Worm (Caenorhabditis elegans) whole organism, mixed stage, embryonic: ENCODE results near the gene K09C6.2.
"Not testable (repeated sequence)": the region's sequence is repeated elsewhere in the genome, so short reads cannot be mapped to it uniquely, and the experiment has no call there.

Source experiments
- M03D4.4 ChIP-seq: sonication (generic microtip); optimal IDR thresholded peaks from 2 replicates; lab custom pipeline; 2017; ENCODE audit warnings: mild to moderate bottlenecking, missing genetic modification characterization, missing compliant biosample characterization
- bed-3 ChIP-seq: fragments of 200-800 bp; sonication (Bioruptor generic); optimal IDR thresholded peaks from 3 replicates; lab custom pipeline; 2018; ENCODE audit warnings: mild to moderate bottlenecking, missing genetic modification characterization, moderate library complexity, missing compliant biosample characterization
- ceh-39 ChIP-seq: fragments of 150-350 bp; optimal IDR thresholded peaks from 2 replicates; lab custom pipeline; 2014; ENCODE audit warnings: missing biosample characterization, missing genetic modification characterization
- ceh-43 ChIP-seq: fragments of 200-800 bp; sonication (Bioruptor generic); optimal IDR thresholded peaks from 2 replicates; lab custom pipeline; 2018; ENCODE audit warnings: mild to moderate bottlenecking, missing genetic modification characterization, moderate library complexity, missing compliant biosample characterization
- ceh-83 ChIP-seq: fragments of 200-800 bp; sonication (Bioruptor generic); optimal IDR thresholded peaks from 2 replicates; lab custom pipeline; 2018; ENCODE audit warnings: mild to moderate bottlenecking, missing genetic modification characterization, missing compliant biosample characterization
- ces-1 ChIP-seq: fragments of 150-350 bp; optimal IDR thresholded peaks from 2 replicates; lab custom pipeline; 2014; ENCODE audit warnings: missing biosample characterization, missing genetic modification reagents, missing genetic modification characterization
- elt-1 ChIP-seq: sonication (generic microtip); optimal IDR thresholded peaks from 2 replicates; lab custom pipeline; 2017; ENCODE audit warnings: missing genetic modification characterization, mild to moderate bottlenecking, missing compliant biosample characterization, antibody characterized with exemption, moderate library complexity, borderline replicate concordance; ENCODE audit not compliant: insufficient read depth
- elt-3 ChIP-seq: fragments of 150-350 bp; optimal IDR thresholded peaks from 2 replicates; lab custom pipeline; 2014; ENCODE audit warnings: missing biosample characterization, missing genetic modification characterization
- flh-1 ChIP-seq: fragments of 200-800 bp; sonication (Bioruptor generic); optimal IDR thresholded peaks from 2 replicates; lab custom pipeline; 2018; ENCODE audit warnings: mild to moderate bottlenecking, missing genetic modification characterization, moderate library complexity, missing compliant biosample characterization
- ham-2 ChIP-seq: fragments of 200-800 bp; sonication (Bioruptor generic); optimal IDR thresholded peaks from 2 replicates; lab custom pipeline; 2018; ENCODE audit warnings: mild to moderate bottlenecking, missing genetic modification characterization, missing compliant biosample characterization
- hlh-1 ChIP-seq: fragments of 150-350 bp; optimal IDR thresholded peaks from 2 replicates; lab custom pipeline; 2014; ENCODE audit warnings: missing biosample characterization, missing genetic modification reagents, missing genetic modification characterization
- lin-13 ChIP-seq: fragments of 150-350 bp; optimal IDR thresholded peaks from 2 replicates; lab custom pipeline; 2014; ENCODE audit warnings: missing biosample characterization, missing genetic modification characterization
- lin-32 ChIP-seq: fragments of 200-800 bp; sonication (Bioruptor generic); optimal IDR thresholded peaks from 2 replicates; lab custom pipeline; 2018; ENCODE audit warnings: mild to moderate bottlenecking, missing genetic modification characterization, missing compliant biosample characterization
- mep-1 ChIP-seq: fragments of 150-350 bp; optimal IDR thresholded peaks from 2 replicates; lab custom pipeline; 2017; ENCODE audit warnings: missing biosample characterization, missing genetic modification reagents, missing genetic modification characterization, inconsistent platforms
- mls-2 ChIP-seq: sonication (generic microtip); optimal IDR thresholded peaks from 2 replicates; lab custom pipeline; 2016; ENCODE audit warnings: mild to moderate bottlenecking, missing genetic modification characterization, moderate library complexity, missing compliant biosample characterization
- nhr-12 ChIP-seq: fragments of 150-350 bp; optimal IDR thresholded peaks from 2 replicates; lab custom pipeline; 2014; ENCODE audit warnings: missing biosample characterization, missing genetic modification characterization
- nhr-2 ChIP-seq: fragments of 150-350 bp; optimal IDR thresholded peaks from 2 replicates; lab custom pipeline; 2014; ENCODE audit warnings: missing biosample characterization, missing genetic modification characterization
- nhr-237 ChIP-seq: fragments of 150-350 bp; optimal IDR thresholded peaks from 2 replicates; lab custom pipeline; 2014; ENCODE audit warnings: missing biosample characterization, missing genetic modification characterization
- sem-2 ChIP-seq: fragments of 200-800 bp; sonication (Bioruptor generic); optimal IDR thresholded peaks from 2 replicates; lab custom pipeline; 2018; ENCODE audit warnings: mild to moderate bottlenecking, missing genetic modification characterization, missing compliant biosample characterization
- snpc-4 ChIP-seq: fragments of 150-350 bp; optimal IDR thresholded peaks from 2 replicates; lab custom pipeline; 2014; ENCODE audit warnings: missing biosample characterization, missing genetic modification characterization
- sptf-1 ChIP-seq: sonication (generic microtip); optimal IDR thresholded peaks from 2 replicates; lab custom pipeline; 2017; ENCODE audit warnings: mild to moderate bottlenecking, missing genetic modification characterization, moderate library complexity, missing compliant biosample characterization
- tbx-8 ChIP-seq: fragments of 200-800 bp; sonication (Bioruptor generic); optimal IDR thresholded peaks from 2 replicates; lab custom pipeline; 2018; ENCODE audit warnings: mild to moderate bottlenecking, missing genetic modification characterization, moderate library complexity, missing compliant biosample characterization
- unc-39 ChIP-seq: fragments of 150-350 bp; optimal IDR thresholded peaks from 2 replicates; lab custom pipeline; 2014; ENCODE audit warnings: missing biosample characterization, missing genetic modification characterization
- unc-62 ChIP-seq: fragments of 150-350 bp; optimal IDR thresholded peaks from 2 replicates; lab custom pipeline; 2014; ENCODE audit warnings: missing biosample characterization, missing genetic modification reagents, missing genetic modification characterization
- zip-8 ChIP-seq: fragments of 150-350 bp; optimal IDR thresholded peaks from 2 replicates; lab custom pipeline; 2014; ENCODE audit warnings: missing biosample characterization, missing genetic modification characterization
- ztf-11 ChIP-seq: fragments of 150-350 bp; optimal IDR thresholded peaks from 2 replicates; lab custom pipeline; 2014; ENCODE audit warnings: missing biosample characterization, missing genetic modification characterization

K09C6.2 gene

DNA sequence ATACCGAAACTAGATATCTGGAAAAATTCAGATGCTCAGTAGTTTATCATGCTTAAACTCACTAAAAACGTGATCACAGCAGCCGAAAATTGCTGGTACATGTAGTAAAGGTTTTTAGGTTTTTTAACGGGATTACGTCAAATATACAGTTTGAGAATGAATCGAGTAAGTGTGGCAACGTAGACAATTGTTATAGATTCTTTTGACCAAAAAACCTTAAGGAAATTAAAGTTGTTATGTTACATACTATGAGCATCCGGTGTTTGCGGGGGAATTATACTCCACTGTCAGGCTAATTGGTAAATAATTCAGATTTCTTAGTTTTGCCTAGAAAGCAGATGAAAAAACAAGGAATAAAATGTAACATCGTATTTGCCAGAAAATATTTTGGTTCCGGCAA, 36.0 kb upstream of the K09C6.2 start, which contains the start of gene srx-32:
Gene srx-32 (minus strand): TSS at position 101 of the 400 bp plus-strand sequence.
- TF ChIP-seq elt-3 (tag; lab: Kevin White, UChicago); lin-13; bed-3 (GFP tag; lab: Kevin White, UChicago): not testable (repeated sequence)

ce11 chrV:822922-823321, 33.7 kb upstream of the K09C6.2 start, which contains the start of gene srx-31:
Gene srx-31 (minus strand): TSS chrV:823022.
- not testable (repeated sequence) for TF ChIP-seq mls-2 (tag; lab: Kevin White, UChicago); snpc-4 (tag; lab: Kevin White, UChicago); tbx-8 (GFP tag; lab: Kevin White, UChicago)

- no peak for TF ChIP-seq ceh-83 (GFP tag; lab: Kevin White, UChicago)
- TF ChIP-seq lin-32 (GFP tag; lab: Kevin White, UChicago), result no peak
- no peak for TF ChIP-seq M03D4.4 (tag; lab: Kevin White, UChicago)
- TF ChIP-seq hlh-1 (tag; lab: Kevin White, UChicago), result no peak
- TF ChIP-seq unc-62, result no peak
- no peak for TF ChIP-seq sptf-1
Observed at ce11 chrV:826097-826496, 30.6 kb upstream of the K09C6.2 start, which contains the start of gene F41H8.2. Gene F41H8.2 (plus strand): TSS chrV:826397.

ce11 chrV:833368-833767, 23.3 kb upstream of the K09C6.2 start, which contains the start of gene F41H8.1:
Gene F41H8.1 (plus strand): TSS chrV:833668.
- TF ChIP-seq sem-2, result no peak
- TF ChIP-seq bed-3 (GFP tag; lab: Kevin White, UChicago), result no peak
- no peak for TF ChIP-seq elt-3 (tag; lab: Kevin White, UChicago)
- no peak for TF ChIP-seq ham-2 (GFP tag; lab: Kevin White, UChicago)
- no peak for TF ChIP-seq lin-13
- TF ChIP-seq elt-1 (tag; lab: Kevin White, UChicago), result no peak
- no peak for TF ChIP-seq nhr-2 (tag; lab: Kevin White, UChicago)
- TF ChIP-seq, all 35 proteins: peak for 0

DNA sequence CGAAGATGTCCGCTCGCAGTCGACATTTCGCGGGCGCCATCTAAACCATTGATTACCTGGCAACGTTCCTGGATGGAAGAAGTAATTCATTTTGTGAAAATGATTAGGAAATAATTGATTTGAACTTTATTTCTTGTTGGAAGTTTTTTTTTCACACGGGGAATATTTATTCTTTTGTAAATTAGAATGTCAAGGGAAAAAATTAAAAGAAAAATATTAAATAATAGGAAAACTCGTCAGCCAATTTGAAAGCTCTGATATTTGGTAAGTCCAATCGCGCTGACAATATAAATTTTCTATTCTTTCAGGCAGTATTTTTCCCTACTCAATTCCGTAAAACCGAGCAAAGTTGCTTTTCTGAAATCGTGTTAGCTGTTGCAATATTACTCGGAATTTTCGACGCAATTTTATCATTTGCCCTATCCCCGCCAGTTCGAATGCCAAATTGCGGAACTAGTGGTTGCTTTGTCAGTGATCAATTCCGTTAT, 17.6 kb upstream of the K09C6.2 start, which contains the start of the genes K09C6.7 and K09C6.10:
Gene K09C6.7 (minus strand): TSS at position 101 of the 488 bp plus-strand sequence.
Gene K09C6.10 (plus strand): TSS at position 438 of the 488 bp plus-strand sequence.
- TF ChIP-seq zip-8 (tag; lab: Kevin White, UChicago); elt-3 (tag; lab: Kevin White, UChicago); bed-3 (GFP tag; lab: Kevin White, UChicago): not testable (repeated sequence)

DNA sequence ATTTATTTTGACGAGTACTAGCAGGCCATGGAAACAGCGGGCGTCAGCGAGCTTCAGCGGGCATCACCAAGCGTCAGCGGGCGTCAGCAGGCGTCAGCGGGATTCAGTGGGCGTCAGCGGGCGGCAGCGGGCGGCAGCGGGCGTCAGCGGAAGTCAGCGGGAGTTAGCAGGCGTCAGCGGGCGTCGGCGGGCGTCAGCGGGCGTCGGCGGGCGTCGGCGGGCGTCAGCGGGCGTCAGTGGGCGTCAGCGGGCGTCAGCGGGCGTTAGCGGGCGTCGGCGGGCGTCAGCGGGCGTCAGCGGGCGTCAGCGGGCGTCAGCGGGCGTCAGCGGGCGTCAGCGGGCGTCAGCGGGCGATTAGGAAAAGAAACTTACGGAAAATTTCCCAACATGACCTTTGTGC, 14.0 kb upstream of the K09C6.2 start:
- TF ChIP-seq ham-2 (GFP tag; lab: Kevin White, UChicago) (no peak), elt-3 (tag; lab: Kevin White, UChicago) (no peak), ztf-11 (tag; lab: Kevin White, UChicago) (no peak), nhr-12 (no peak), ceh-39 (tag; lab: Kevin White, UChicago) (no peak), zip-8 (tag; lab: Kevin White, UChicago) (no peak), hlh-1 (tag; lab: Kevin White, UChicago) (no peak), ceh-83 (GFP tag; lab: Kevin White, UChicago) (no peak), flh-1 (no peak), nhr-237 (tag; lab: Kevin White, UChicago) (no peak), ces-1 (GFP tag; lab: Kevin White, UChicago) (no peak), elt-1 (tag; lab: Kevin White, UChicago) (no peak), mep-1 (no peak), ceh-43 (no peak), nhr-2 (tag; lab: Kevin White, UChicago) (no peak), unc-39 (tag; lab: Kevin White, UChicago) (no peak), unc-62 (no peak), sem-2 (no peak), M03D4.4 (tag; lab: Kevin White, UChicago) (no peak), mls-2 (tag; lab: Kevin White, UChicago) (no peak)

DNA sequence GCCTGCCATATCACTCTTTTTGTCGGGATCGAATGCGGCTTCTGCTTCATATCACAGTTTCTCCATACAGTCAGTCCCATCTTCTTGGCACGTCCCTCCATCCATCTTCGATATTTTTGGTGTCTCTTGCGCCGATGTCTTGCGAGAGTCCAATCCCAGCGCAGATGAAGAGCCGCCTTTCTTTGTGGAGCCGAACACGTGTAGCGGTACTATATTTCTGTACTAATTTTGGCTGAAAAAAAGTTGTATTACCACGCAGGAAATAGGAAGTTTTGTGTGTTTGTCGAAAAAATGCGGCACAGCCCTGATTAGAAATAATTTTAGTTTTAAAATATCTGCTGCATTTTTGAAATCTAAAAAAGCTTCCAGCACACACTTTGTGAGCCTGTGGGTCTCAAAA, 13.5 kb upstream of the K09C6.2 start, which contains the start of gene K09C6.8:
Gene K09C6.8 (minus strand): TSS at position 101 of the 400 bp plus-strand sequence.
- TF ChIP-seq nhr-12; bed-3 (GFP tag; lab: Kevin White, UChicago); hlh-1 (tag; lab: Kevin White, UChicago): not testable (repeated sequence)
